ENCODE assay signal across 3 fruit fly cellular contexts in genomic region chrX:4563980-4564379, dm6.
TF ChIP-seq lines count a peak whose summit lies in the region.

No protein-coding gene starts in this region.

- no peak for TF ChIP-seq CTCF in whole organism, embryonic (GFP tag; optimal IDR thresholded peaks at IDR 0.05; lab: Kevin White, UChicago)

TF ChIP-seq in whole organism, embryonic, 481 proteins besides CTCF, POLR2A, EP300 and RAD21:
- TF ChIP-seq sqz (GFP tag; optimal IDR thresholded peaks at IDR 0.05; lab: Kevin White, UChicago) (peak; percentile 60), salm (tag; optimal IDR thresholded peaks at IDR 0.05; lab: Kevin White, UChicago) (no peak), CG1602 (GFP tag; optimal IDR thresholded peaks at IDR 0.05; lab: Kevin White, UChicago) (no peak), nerfin-2 (GFP tag; IDR thresholded peaks at IDR 0.05; lab: Robert Waterston, UW; ENCODE audit: partially characterized antibody) (no peak), bcd (GFP tag; optimal IDR thresholded peaks at IDR 0.05; lab: Kevin White, UChicago) (no peak), nom (GFP tag; optimal IDR thresholded peaks at IDR 0.05; lab: Kevin White, UChicago) (peak; percentile 52), Atf-2 (GFP tag; optimal IDR thresholded peaks at IDR 0.05; lab: Kevin White, UChicago) (no peak), grn (GFP tag; optimal IDR thresholded peaks at IDR 0.05; lab: Kevin White, UChicago) (peak; percentile 44), pfk (GFP tag; optimal IDR thresholded peaks at IDR 0.05; lab: Kevin White, UChicago) (no peak), Gsc (GFP tag; IDR thresholded peaks at IDR 0.05; lab: Robert Waterston, UW) (no peak), Dip2 (GFP tag; IDR thresholded peaks at IDR 0.05; lab: Robert Waterston, UW) (no peak), CG15514 (GFP tag; optimal IDR thresholded peaks at IDR 0.05; lab: Kevin White, UChicago) (no peak), MTF-1 (GFP tag; optimal IDR thresholded peaks at IDR 0.05; lab: Kevin White, UChicago; ENCODE audit: borderline replicate concordance) (no peak), Asciz (GFP tag; optimal IDR thresholded peaks at IDR 0.05; lab: Kevin White, UChicago) (no peak), CG32772 (GFP tag; IDR thresholded peaks at IDR 0.05; lab: Robert Waterston, UW) (peak; percentile 57; the same call in 1 of the 2 replicates)

TF ChIP-seq in whole organism, prepupa, 60 proteins besides CTCF, POLR2A, EP300 and RAD21:
- no peak for TF ChIP-seq net (GFP tag; optimal IDR thresholded peaks at IDR 0.05; lab: Kevin White, UChicago)
- TF ChIP-seq CG9139 (GFP tag; optimal IDR thresholded peaks at IDR 0.05; lab: Kevin White, UChicago) = peak; percentile 46
- TF ChIP-seq ss (GFP tag; optimal IDR thresholded peaks at IDR 0.05; lab: Kevin White, UChicago) = peak; percentile 23 to 35
- TF ChIP-seq CG6808 (GFP tag; optimal IDR thresholded peaks at IDR 0.05; lab: Kevin White, UChicago) = no peak

TF ChIP-seq in whole organism, pupa, 21 proteins besides CTCF, POLR2A, EP300 and RAD21:
- TF ChIP-seq CG14655 (GFP tag; optimal IDR thresholded peaks at IDR 0.05; lab: Kevin White, UChicago) (no peak), Snoo (tag; optimal IDR thresholded peaks at IDR 0.05; lab: Kevin White, UChicago) (no peak), CG13204 (GFP tag; optimal IDR thresholded peaks at IDR 0.05; lab: Kevin White, UChicago) (peak; percentile 2), rn (GFP tag; IDR thresholded peaks at IDR 0.05; lab: Robert Waterston, UW) (no peak)
